Fruit fly (Drosophila melanogaster) whole organism, pupa: ENCODE measurements around the gene slp1.
A peak's percentile ranks its signal among the peaks of the same experiment; 100 is the strongest.

ENCODE experiments used
- CG15710 ChIP-seq: fragments of 200-800 bp; sonication (Bioruptor generic); optimal IDR thresholded peaks from 2 replicates; lab custom pipeline; 2018; ENCODE audit warnings: missing biosample characterization, mild to moderate bottlenecking, missing genetic modification characterization, moderate library complexity
- CG17806 ChIP-seq: fragments of 200-800 bp; sonication (Bioruptor generic); optimal IDR thresholded peaks from 2 replicates; lab custom pipeline; 2018; ENCODE audit warnings: missing biosample characterization, mild to moderate bottlenecking, missing genetic modification characterization, moderate library complexity
- CG4496 ChIP-seq: fragments of 200-800 bp; sonication (Bioruptor generic); IDR thresholded peaks from 3 replicates; pipeline ENCODE4 v1.3.6; 2022; ENCODE audit warnings: missing biosample characterization, missing genetic modification characterization
- CG8301 ChIP-seq: fragments of 200-800 bp; sonication (Bioruptor generic); optimal IDR thresholded peaks from 2 replicates; lab custom pipeline; 2018; ENCODE audit warnings: missing biosample characterization, mild to moderate bottlenecking, missing genetic modification characterization
- D1 ChIP-seq: fragments of 200-800 bp; sonication (Bioruptor generic); optimal IDR thresholded peaks from 2 replicates; lab custom pipeline; 2018; ENCODE audit warnings: missing biosample characterization, mild to moderate bottlenecking, missing genetic modification characterization, moderate library complexity
- Ets98B ChIP-seq: fragments of 200-800 bp; sonication (Bioruptor generic); IDR thresholded peaks from 2 replicates; pipeline ENCODE4 v1.3.6; 2022; ENCODE audit warnings: missing biosample characterization, missing genetic modification characterization
- Snoo ChIP-seq: fragments of 200-800 bp; sonication (Bioruptor generic); optimal IDR thresholded peaks from 3 replicates; lab custom pipeline; 2017; ENCODE audit warnings: missing biosample characterization, mild to moderate bottlenecking, missing genetic modification characterization, inconsistent platforms
- fd96Ca ChIP-seq: fragments of 200-800 bp; sonication (Bioruptor generic); IDR thresholded peaks from 3 replicates; pipeline ENCODE4 v1.3.6; 2022; ENCODE audit warnings: missing biosample characterization, missing genetic modification characterization
- gl ChIP-seq: fragments of 200-800 bp; sonication (Bioruptor generic); optimal IDR thresholded peaks from 2 replicates; lab custom pipeline; 2018; ENCODE audit warnings: missing biosample characterization, mild to moderate bottlenecking, missing genetic modification characterization

slp1 gene

dm6 chr2L:3872283-3872682 is 46.8 kb downstream of the slp1 start, which contains the start of gene CG31957:
TSS of gene CG31957 (minus strand) at chr2L:3872458.
- TF ChIP-seq Snoo (tag; lab: Kevin White, UChicago): no peak
- no peak for TF ChIP-seq D1
- TF ChIP-seq gl: no peak
- 0 out of 2 replicates have a peak, but pooled peaks have one; percentile 12 for TF ChIP-seq Ets98B (GFP tag; lab: Robert Waterston, UW)
- TF ChIP-seq fd96Ca (GFP tag; lab: Robert Waterston, UW): no peak
- TF ChIP-seq CG17806 (tag; lab: Kevin White, UChicago): no peak
- no peak for TF ChIP-seq CG8301 (tag; lab: Kevin White, UChicago)
- TF ChIP-seq CG4496 (GFP tag; lab: Robert Waterston, UW): 0 out of 3 replicates have a peak, but pooled peaks have one; percentile 9
- no peak for TF ChIP-seq CG15710 (tag; lab: Kevin White, UChicago)
